Fruit fly (Drosophila melanogaster) whole organism, wandering third instar larva: ENCODE measurements around the gene CG4440.

Source experiments
- Abd-B ChIP-seq: fragments of >200 bp; optimal IDR thresholded peaks from 2 replicates; lab custom pipeline; 2017; ENCODE audit warnings: missing biosample characterization, missing genetic modification characterization
- CG32264 ChIP-seq: fragments of 200-800 bp; sonication (Bioruptor generic); optimal IDR thresholded peaks from 2 replicates; lab custom pipeline; 2016; ENCODE audit warnings: missing biosample characterization, missing genetic modification characterization
- Mio ChIP-seq: sonication (Bioruptor generic); optimal IDR thresholded peaks from 2 replicates; lab custom pipeline; 2016; ENCODE audit warnings: missing biosample characterization, missing genetic modification characterization
- psq ChIP-seq: fragments of 200-800 bp; sonication (Bioruptor generic); optimal IDR thresholded peaks from 3 replicates; lab custom pipeline; 2017; ENCODE audit warnings: missing biosample characterization, mild to moderate bottlenecking, missing genetic modification characterization, moderate library complexity

dm6 chr2L:16357865-16358264 is 28.1 kb downstream of the CG4440 start:
- no peak for TF ChIP-seq CG32264 (GFP tag; lab: Kevin White, UChicago)
- no peak for TF ChIP-seq psq (GFP tag; lab: Kevin White, UChicago)
- no peak for TF ChIP-seq Mio (GFP tag; lab: Kevin White, UChicago)
- no peak for TF ChIP-seq Abd-B (GFP tag; lab: Kevin White, UChicago)
